Worm (Caenorhabditis elegans) whole organism, early embryonic: ENCODE results near the gene eif-3.D.

Source experiments
- B0310.2 ChIP-seq: sonication (generic microtip); optimal IDR thresholded peaks from 2 replicates; lab custom pipeline; 2016; ENCODE audit warnings: mild to moderate bottlenecking, missing genetic modification characterization, missing compliant biosample characterization
- scrt-1 ChIP-seq: fragments of 200-800 bp; sonication (Bioruptor generic); IDR thresholded peaks from 2 replicates; pipeline ENCODE4 v1.3.6; 2022; ENCODE audit warnings: missing genetic modification characterization, missing compliant biosample characterization

DNA sequence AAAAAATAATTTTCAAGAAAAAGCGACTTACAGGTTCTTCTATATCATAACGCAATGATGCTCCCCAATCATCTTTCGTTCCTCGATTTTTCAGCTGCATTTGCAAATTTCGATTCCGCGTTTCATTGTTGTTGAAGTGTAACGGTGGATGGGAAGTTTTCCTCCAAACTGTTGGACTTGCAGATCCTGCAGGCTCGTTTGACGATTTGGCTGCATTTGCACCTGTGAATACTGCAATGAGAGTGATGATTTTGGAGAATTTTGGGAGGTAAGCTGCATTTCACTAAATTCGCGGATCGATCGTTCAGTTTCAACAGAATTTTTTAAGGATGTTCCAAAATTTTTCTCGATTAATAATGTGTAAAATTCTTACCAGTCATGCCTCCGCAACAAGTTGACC lies 9.5 kb upstream of the eif-3.D start:
- no peak for TF ChIP-seq scrt-1
- TF ChIP-seq B0310.2 (tag; lab: Kevin White, UChicago), result no peak
